Fruit fly (Drosophila melanogaster): ENCODE measurements around the gene CG10171.

The CG10171 gene

dm6 chr3L:13412200-13412885 is 24.6 kb upstream of the CG10171 start, which contains the start of the genes CG10222 and flr (continued):
- TF ChIP-seq gfzf (GFP tag; optimal IDR thresholded peaks at IDR 0.05): peak; percentile 10
- TF ChIP-seq trem (tag; optimal IDR thresholded peaks at IDR 0.05): peak; percentile 41
- no peak for TF ChIP-seq HHEX (GFP tag; optimal IDR thresholded peaks at IDR 0.05)
- no peak for TF ChIP-seq CG11093 (GFP tag; IDR thresholded peaks at IDR 0.05)
- no peak for TF ChIP-seq Poxn (GFP tag; IDR thresholded peaks at IDR 0.05)
- no peak for TF ChIP-seq CG6689 (GFP tag; IDR thresholded peaks at IDR 0.05)
- no peak for TF ChIP-seq Trl (optimal IDR thresholded peaks at IDR 0.05)
- TF ChIP-seq Trl (GFP tag; optimal IDR thresholded peaks at IDR 0.05): no peak
- no peak for TF ChIP-seq Optix (GFP tag; IDR thresholded peaks at IDR 0.05)
- no peak for TF ChIP-seq disco-r (GFP tag; optimal IDR thresholded peaks at IDR 0.05)
- peak; percentile 41 for TF ChIP-seq CG2678 (tag; optimal IDR thresholded peaks at IDR 0.05)
- TF ChIP-seq CG17361 (GFP tag; IDR thresholded peaks at IDR 0.05): peak; percentile 45; the same call in 1 of the 3 replicates
- TF ChIP-seq Kr (GFP tag; optimal IDR thresholded peaks at IDR 0.05): peak; percentile 98
- peak; percentile 29 for TF ChIP-seq CG8290 (GFP tag; optimal IDR thresholded peaks at IDR 0.05)
- TF ChIP-seq CG8290 (tag; optimal IDR thresholded peaks at IDR 0.05): no peak
- TF ChIP-seq tx (GFP tag; optimal IDR thresholded peaks at IDR 0.05): no peak
- TF ChIP-seq CG6791 (GFP tag; IDR thresholded peaks at IDR 0.05; ENCODE audit: partially characterized antibody): peak; percentile 75; the same call in 2 of the 3 replicates
- peak; percentile 6 for TF ChIP-seq CG2120 (GFP tag; optimal IDR thresholded peaks at IDR 0.05)
- TF ChIP-seq Hmr (GFP tag; optimal IDR thresholded peaks at IDR 0.05): no peak
- peak; percentile 17 for TF ChIP-seq CG9727 (GFP tag; optimal IDR thresholded peaks at IDR 0.05)
- peak; percentile 68; the same call in 2 of the 3 replicates for TF ChIP-seq Doc3 (GFP tag; IDR thresholded peaks at IDR 0.05; ENCODE audit: partially characterized antibody)
- TF ChIP-seq dimm (GFP tag; IDR thresholded peaks at IDR 0.05): no peak
- TF ChIP-seq CG10543 (GFP tag; optimal IDR thresholded peaks at IDR 0.05): peak; percentile 30
- TF ChIP-seq CG2712 (tag; optimal IDR thresholded peaks at IDR 0.05): peak; percentile 13
- TF ChIP-seq Mrtf (GFP tag; IDR thresholded peaks at IDR 0.05): no peak
- TF ChIP-seq B-H1 (GFP tag; IDR thresholded peaks at IDR 0.05): no peak
- TF ChIP-seq CG2116 (GFP tag; optimal IDR thresholded peaks at IDR 0.05): peak; percentile 70
- TF ChIP-seq CG9215 (GFP tag; IDR thresholded peaks at IDR 0.05): 0 out of 2 replicates have a peak, but pooled peaks have one; percentile 8
- TF ChIP-seq so (GFP tag; IDR thresholded peaks at IDR 0.05): no peak
- TF ChIP-seq CG32772 (GFP tag; IDR thresholded peaks at IDR 0.05): no peak
- TF ChIP-seq wek (GFP tag; optimal IDR thresholded peaks at IDR 0.05): no peak
- no peak for TF ChIP-seq CG1602 (GFP tag; optimal IDR thresholded peaks at IDR 0.05)
- TF ChIP-seq Hand (GFP tag; optimal IDR thresholded peaks at IDR 0.05): no peak
- no peak for TF ChIP-seq scrt (GFP tag; optimal IDR thresholded peaks at IDR 0.05)
- TF ChIP-seq Fer2 (tag; optimal IDR thresholded peaks at IDR 0.05): no peak
- peak; percentile 45; the same call in 1 of the 2 replicates for TF ChIP-seq CG31441 (GFP tag; IDR thresholded peaks at IDR 0.05)
- TF ChIP-seq CG16863 (GFP tag; optimal IDR thresholded peaks at IDR 0.05): no peak
- no peak for TF ChIP-seq cg (GFP tag; optimal IDR thresholded peaks at IDR 0.05)
- no peak for TF ChIP-seq CG11504 (tag; optimal IDR thresholded peaks at IDR 0.05)
- TF ChIP-seq Dbx (GFP tag; IDR thresholded peaks at IDR 0.05): peak; percentile 42; the same call in 1 of the 3 replicates
- TF ChIP-seq fd64A (GFP tag; optimal IDR thresholded peaks at IDR 0.05): no peak
- TF ChIP-seq CG12744 (GFP tag; optimal IDR thresholded peaks at IDR 0.05): no peak
- no peak for TF ChIP-seq rib (GFP tag; IDR thresholded peaks at IDR 0.05)
- TF ChIP-seq Vsx1 (GFP tag; optimal IDR thresholded peaks at IDR 0.05): no peak
- no peak for TF ChIP-seq CG12155 (GFP tag; optimal IDR thresholded peaks at IDR 0.05)
- TF ChIP-seq CG18262 (tag; optimal IDR thresholded peaks at IDR 0.05): peak; percentile 32
- peak; percentile 67 for TF ChIP-seq bbx (GFP tag; IDR thresholded peaks at IDR 0.05; ENCODE audit: partially characterized antibody)
- TF ChIP-seq Dref (GFP tag; IDR thresholded peaks at IDR 0.05): peak; percentile 76
- no peak for TF ChIP-seq dysf (GFP tag; IDR thresholded peaks at IDR 0.05)
- no peak for TF ChIP-seq CG12659 (GFP tag; optimal IDR thresholded peaks at IDR 0.05)
- TF ChIP-seq CHES-1-like (GFP tag; optimal IDR thresholded peaks at IDR 0.05): no peak

All from whole organism, embryonic.